Worm (Caenorhabditis elegans): Measurements from ENCODE around the gene srh-223.

DNA sequence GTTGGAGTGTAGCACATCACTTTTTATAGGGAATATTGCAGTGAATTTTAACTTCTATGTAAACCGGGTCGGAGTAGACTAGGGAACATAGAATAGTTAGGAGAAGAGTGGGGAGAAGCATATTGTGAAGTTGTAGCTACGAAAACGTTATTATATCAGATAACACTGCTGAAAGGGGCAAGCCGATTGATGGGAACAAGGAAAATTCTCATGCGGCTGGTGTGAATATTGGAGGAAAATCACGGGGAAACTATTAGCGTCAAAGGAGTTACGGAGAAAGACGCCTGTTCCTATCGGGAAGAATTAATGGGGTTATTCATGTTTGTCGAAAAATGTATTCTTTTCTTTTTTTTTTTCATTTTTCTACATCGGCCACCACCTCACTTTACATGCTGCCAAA is 11.6 kb downstream of the srh-223 start, which contains the start of gene F47C12.6:
- no peak for TF ChIP-seq let-526 (GFP tag; IDR thresholded peaks at IDR 0.05)
- TF ChIP-seq cebp-2 (GFP tag; IDR thresholded peaks at IDR 0.05) = no peak
- TF ChIP-seq ama-1 (optimal IDR thresholded peaks at IDR 0.05) = no peak
- TF ChIP-seq ama-1 (GFP tag; optimal IDR thresholded peaks at IDR 0.05) = no peak
- TF ChIP-seq F22D6.2 (tag; optimal IDR thresholded peaks at IDR 0.05) = no peak
- no peak for TF ChIP-seq F57C9.4 (tag; optimal IDR thresholded peaks at IDR 0.05)
- no peak for TF ChIP-seq hmg-20 (GFP tag; IDR thresholded peaks at IDR 0.05)
- no peak for TF ChIP-seq nhr-179 (tag; optimal IDR thresholded peaks at IDR 0.05)
- no peak for TF ChIP-seq B0019.2 (GFP tag; conservative IDR thresholded peaks at IDR 0.05)
- TF ChIP-seq sptf-2 (GFP tag; optimal IDR thresholded peaks at IDR 0.05) = no peak
